Worm (Caenorhabditis elegans) whole organism, young adult: ENCODE measurements around the gene unc-52.

Source experiments
- B0261.1 ChIP-seq: sonication (generic microtip); optimal IDR thresholded peaks from 2 replicates; lab custom pipeline; 2016; ENCODE audit warnings: mild to moderate bottlenecking, missing genetic modification characterization, moderate library complexity, missing compliant biosample characterization
- F10E7.11 ChIP-seq: sonication (generic microtip); optimal IDR thresholded peaks from 2 replicates; lab custom pipeline; 2017; ENCODE audit warnings: mild to moderate bottlenecking, missing genetic modification characterization, moderate library complexity, missing compliant biosample characterization
- F22D6.2 ChIP-seq: sonication (generic microtip); optimal IDR thresholded peaks from 2 replicates; lab custom pipeline; 2016; ENCODE audit warnings: mild to moderate bottlenecking, missing genetic modification characterization, missing compliant biosample characterization
- F49E8.2 ChIP-seq: sonication (generic microtip); optimal IDR thresholded peaks from 3 replicates; lab custom pipeline; 2017; ENCODE audit warnings: missing genetic modification characterization, mild to moderate bottlenecking, missing compliant biosample characterization, antibody characterized with exemption, moderate library complexity; ENCODE audit not compliant: insufficient read depth
- F57C9.4 ChIP-seq: sonication (generic microtip); optimal IDR thresholded peaks from 2 replicates; lab custom pipeline; 2017; ENCODE audit warnings: mild to moderate bottlenecking, missing genetic modification characterization, missing compliant biosample characterization
- K12H6.12 ChIP-seq: fragments of 200-800 bp; sonication (Bioruptor generic); optimal IDR thresholded peaks from 2 replicates; lab custom pipeline; 2018; ENCODE audit warnings: mild to moderate bottlenecking, missing genetic modification characterization, missing compliant biosample characterization
- T07F8.4 ChIP-seq: sonication (generic microtip); optimal IDR thresholded peaks from 2 replicates; lab custom pipeline; 2016; ENCODE audit warnings: mild to moderate bottlenecking, missing genetic modification characterization, moderate library complexity, missing compliant biosample characterization
- T26A5.8 ChIP-seq: sonication (generic microtip); optimal IDR thresholded peaks from 2 replicates; lab custom pipeline; 2016; ENCODE audit warnings: missing genetic modification characterization, missing compliant biosample characterization
- Y53F4B.3 ChIP-seq: fragments of 200-800 bp; sonication (Bioruptor generic); IDR thresholded peaks from 2 replicates; pipeline ENCODE4 v1.3.6; 2022; ENCODE audit warnings: missing genetic modification reagents, missing genetic modification characterization, missing compliant biosample characterization
- Y53G8AR.9 ChIP-seq: fragments of 200-800 bp; sonication (Bioruptor generic); conservative IDR thresholded peaks from 2 replicates; pipeline ENCODE4 v1.3.6; 2022; ENCODE audit warnings: missing genetic modification reagents, missing genetic modification characterization, missing compliant biosample characterization
- Y56A3A.18 ChIP-seq: fragments of 200-800 bp; sonication (Bioruptor generic); IDR thresholded peaks from 2 replicates; pipeline ENCODE4 v1.3.6; 2022; ENCODE audit warnings: missing genetic modification reagents, missing genetic modification characterization, missing compliant biosample characterization
- Y79H2A.3 ChIP-seq: fragments of 200-800 bp; sonication (Bioruptor generic); conservative IDR thresholded peaks from 2 replicates; pipeline ENCODE4 v1.3.6; 2022; ENCODE audit warnings: missing genetic modification reagents, missing genetic modification characterization, missing compliant biosample characterization
- Y95B8A.8 ChIP-seq: fragments of 200-800 bp; sonication (Bioruptor generic); IDR thresholded peaks from 2 replicates; pipeline ENCODE4 v1.3.6; 2022; ENCODE audit warnings: missing genetic modification reagents, missing genetic modification characterization, missing compliant biosample characterization
- aptf-2 ChIP-seq: fragments of 200-800 bp; sonication (Bioruptor generic); conservative IDR thresholded peaks from 2 replicates; pipeline ENCODE4 v1.3.6; 2022; ENCODE audit warnings: missing genetic modification reagents, missing genetic modification characterization, missing compliant biosample characterization
- attf-3 ChIP-seq: fragments of 200-800 bp; sonication (Bioruptor generic); conservative IDR thresholded peaks from 2 replicates; pipeline ENCODE4 v1.3.6; 2022; ENCODE audit warnings: missing genetic modification reagents, missing genetic modification characterization, missing compliant biosample characterization
- attf-6 ChIP-seq: fragments of 200-800 bp; sonication (Bioruptor generic); IDR thresholded peaks from 2 replicates; pipeline ENCODE4 v1.3.6; 2022; ENCODE audit warnings: missing genetic modification reagents, missing genetic modification characterization, missing compliant biosample characterization
- bed-2 ChIP-seq: fragments of 200-800 bp; sonication (Bioruptor generic); IDR thresholded peaks from 2 replicates; pipeline ENCODE4 v1.3.6; 2022; ENCODE audit warnings: missing genetic modification reagents, missing genetic modification characterization, missing compliant biosample characterization
- ceh-100 ChIP-seq: fragments of 200-800 bp; sonication (Bioruptor generic); IDR thresholded peaks from 2 replicates; pipeline ENCODE4 v1.3.6; 2022; ENCODE audit warnings: missing genetic modification reagents, missing genetic modification characterization, missing compliant biosample characterization
- ceh-27 ChIP-seq: fragments of 200-800 bp; sonication (Bioruptor generic); optimal IDR thresholded peaks from 2 replicates; lab custom pipeline; 2018; ENCODE audit warnings: mild to moderate bottlenecking, missing genetic modification characterization, moderate library complexity, missing compliant biosample characterization
- ceh-91 ChIP-seq: fragments of 200-800 bp; sonication (Bioruptor generic); IDR thresholded peaks from 2 replicates; pipeline ENCODE4 v1.3.6; 2022; ENCODE audit warnings: missing genetic modification reagents, missing genetic modification characterization, missing compliant biosample characterization
- die-1 ChIP-seq: sonication (generic microtip); optimal IDR thresholded peaks from 2 replicates; lab custom pipeline; 2016; ENCODE audit warnings: missing genotype, mild to moderate bottlenecking, missing genetic modification characterization, missing compliant biosample characterization
- dpl-1 ChIP-seq: fragments of 150-350 bp; optimal IDR thresholded peaks from 2 replicates; lab custom pipeline; 2014; ENCODE audit warnings: missing biosample characterization, missing genetic modification reagents, missing genetic modification characterization
- egl-18 ChIP-seq: fragments of 200-800 bp; sonication (Bioruptor generic); IDR thresholded peaks from 2 replicates; pipeline ENCODE4 v1.3.6; 2022; ENCODE audit warnings: missing genetic modification reagents, missing genetic modification characterization, missing compliant biosample characterization
- fkh-3 ChIP-seq: sonication (generic microtip); optimal IDR thresholded peaks from 2 replicates; lab custom pipeline; 2016; ENCODE audit warnings: mild to moderate bottlenecking, missing genetic modification characterization, missing compliant biosample characterization
- hlh-12 ChIP-seq: sonication (generic microtip); optimal IDR thresholded peaks from 2 replicates; lab custom pipeline; 2016; ENCODE audit warnings: missing genetic modification characterization, missing compliant biosample characterization
- hmg-1.2 ChIP-seq: fragments of 200-800 bp; sonication (Bioruptor generic); IDR thresholded peaks from 2 replicates; pipeline ENCODE4 v1.3.6; 2022; ENCODE audit warnings: missing genetic modification reagents, missing genetic modification characterization, missing compliant biosample characterization
- hmg-20 ChIP-seq: fragments of 200-800 bp; sonication (Bioruptor generic); IDR thresholded peaks from 2 replicates; pipeline ENCODE4 v1.3.6; 2022; ENCODE audit warnings: missing genetic modification reagents, missing genetic modification characterization, missing compliant biosample characterization
- hrde-1 ChIP-seq: sonication (generic microtip); optimal IDR thresholded peaks from 2 replicates; lab custom pipeline; 2016; ENCODE audit warnings: missing genetic modification characterization, mild to moderate bottlenecking, missing compliant biosample characterization, moderate library complexity, missing genotype, missing genetic modification reagents, borderline replicate concordance
- lag-1 ChIP-seq: fragments of 200-800 bp; sonication (Bioruptor generic); IDR thresholded peaks from 2 replicates; pipeline ENCODE4 v1.3.6; 2022; ENCODE audit warnings: missing genetic modification reagents, missing genetic modification characterization, missing compliant biosample characterization
- lir-1 ChIP-seq: fragments of 200-800 bp; sonication (Bioruptor generic); conservative IDR thresholded peaks from 2 replicates; pipeline ENCODE4 v1.3.6; 2022; ENCODE audit warnings: missing genetic modification reagents, missing genetic modification characterization, missing compliant biosample characterization
- lsl-1 ChIP-seq: fragments of 200-800 bp; sonication (Bioruptor generic); optimal IDR thresholded peaks from 2 replicates; lab custom pipeline; 2018; ENCODE audit warnings: mild to moderate bottlenecking, missing genetic modification characterization, moderate library complexity, missing compliant biosample characterization
- lsy-27 ChIP-seq: sonication (generic microtip); optimal IDR thresholded peaks from 2 replicates; lab custom pipeline; 2017; ENCODE audit warnings: missing genetic modification characterization, mild to moderate bottlenecking, missing compliant biosample characterization, antibody characterized with exemption, missing genotype, borderline replicate concordance; ENCODE audit not compliant: insufficient read depth
- madf-3 ChIP-seq: fragments of 200-800 bp; sonication (Bioruptor generic); IDR thresholded peaks from 2 replicates; pipeline ENCODE4 v1.3.6; 2022; ENCODE audit warnings: missing genetic modification reagents, missing genetic modification characterization, missing compliant biosample characterization
- mel-28 ChIP-seq: sonication (generic microtip); optimal IDR thresholded peaks from 2 replicates; lab custom pipeline; 2016; ENCODE audit warnings: borderline replicate concordance, mild to moderate bottlenecking, missing genetic modification characterization, missing compliant biosample characterization
- mxl-1 ChIP-seq: sonication (generic microtip); optimal IDR thresholded peaks from 2 replicates; lab custom pipeline; 2016; ENCODE audit warnings: missing genetic modification characterization, missing compliant biosample characterization
- nhr-179 ChIP-seq: sonication (generic microtip); optimal IDR thresholded peaks from 2 replicates; lab custom pipeline; 2016; ENCODE audit warnings: mild to moderate bottlenecking, missing genetic modification characterization, missing compliant biosample characterization
- nhr-90 ChIP-seq: sonication (generic microtip); optimal IDR thresholded peaks from 2 replicates; lab custom pipeline; 2016; ENCODE audit warnings: missing genotype, mild to moderate bottlenecking, missing genetic modification characterization, missing compliant biosample characterization
- rcor-1 ChIP-seq: fragments of 200-800 bp; sonication (Bioruptor generic); IDR thresholded peaks from 2 replicates; pipeline ENCODE4 v1.3.6; 2022; ENCODE audit warnings: missing genetic modification reagents, missing genetic modification characterization, missing compliant biosample characterization
- rec-8 ChIP-seq, 2 experiments: sonication (generic microtip); optimal IDR thresholded peaks; 2 replicates each; lab custom pipeline; 2016; ENCODE audit warnings: mild to moderate bottlenecking in 2 of 2, missing genetic modification characterization in 2 of 2, missing genetic modification reagents in 2 of 2, missing genotype in 2 of 2, missing biosample characterization in 1 of 2, missing compliant biosample characterization in 1 of 2, moderate library complexity in 1 of 2
- repo-1 ChIP-seq: sonication (generic microtip); optimal IDR thresholded peaks from 2 replicates; lab custom pipeline; 2017; ENCODE audit warnings: mild to moderate bottlenecking, missing genetic modification characterization, missing compliant biosample characterization
- snpc-3.4 ChIP-seq: sonication (generic microtip); optimal IDR thresholded peaks from 2 replicates; lab custom pipeline; 2017; ENCODE audit warnings: missing genetic modification characterization, mild to moderate bottlenecking, missing compliant biosample characterization, antibody characterized with exemption, moderate library complexity, missing genotype, missing genetic modification reagents
- somi-1 ChIP-seq: fragments of 200-800 bp; sonication (Bioruptor generic); optimal IDR thresholded peaks from 2 replicates; lab custom pipeline; 2018; ENCODE audit warnings: mild to moderate bottlenecking, missing genetic modification characterization, missing compliant biosample characterization
- sptf-2 ChIP-seq: fragments of 200-800 bp; sonication (Bioruptor generic); optimal IDR thresholded peaks from 2 replicates; lab custom pipeline; 2018; ENCODE audit warnings: mild to moderate bottlenecking, missing genetic modification characterization, missing compliant biosample characterization
- xnd-1 ChIP-seq: sonication (generic microtip); optimal IDR thresholded peaks from 2 replicates; lab custom pipeline; 2016; ENCODE audit warnings: missing genotype, missing genetic modification reagents, missing genetic modification characterization, missing compliant biosample characterization
- ztf-25 ChIP-seq: fragments of 200-800 bp; sonication (Bioruptor generic); IDR thresholded peaks from 2 replicates; pipeline ENCODE4 v1.3.6; 2022; ENCODE audit warnings: missing genetic modification reagents, missing genetic modification characterization, missing compliant biosample characterization
- ztf-28 ChIP-seq: fragments of 200-800 bp; sonication (Bioruptor generic); IDR thresholded peaks from 2 replicates; pipeline ENCODE4 v1.3.6; 2022; ENCODE audit warnings: missing genetic modification reagents, missing genetic modification characterization, missing compliant biosample characterization
- ztf-3 ChIP-seq: fragments of 200-800 bp; sonication (Bioruptor generic); optimal IDR thresholded peaks from 2 replicates; lab custom pipeline; 2018; ENCODE audit warnings: mild to moderate bottlenecking, missing genetic modification characterization, missing compliant biosample characterization

Gene unc-52

DNA sequence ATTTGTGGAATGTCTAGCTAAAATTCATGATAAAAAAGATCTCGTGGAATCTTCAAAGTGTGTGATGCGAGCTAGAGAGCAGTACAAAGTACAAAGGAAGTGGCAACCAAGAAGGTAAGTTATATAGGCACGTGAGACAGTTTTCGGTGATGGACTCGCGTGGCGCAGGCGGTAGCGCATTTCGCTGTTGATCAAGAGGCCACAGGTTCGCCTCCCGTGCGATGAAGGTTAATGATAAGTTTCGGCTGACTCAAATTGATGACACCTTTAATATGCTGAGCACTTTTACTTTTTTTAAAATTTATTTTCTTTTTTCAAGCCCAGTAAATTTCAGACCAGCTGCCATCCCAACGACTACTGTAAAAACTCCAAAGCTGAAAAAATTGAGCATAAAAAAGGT is 67.3 kb downstream of the unc-52 start (continued):
- TF ChIP-seq hmg-20 (GFP tag; lab: Robert Waterston, UW) (0 out of 2 replicates have a peak, but pooled peaks have one; percentile 25), lir-1 (0 out of 2 replicates have a peak, but pooled peaks have one; percentile 48), K12H6.12 (no peak), snpc-3.4 (tag; lab: Kevin White, UChicago) (peak; percentile 55), Y53G8AR.9 (peak; percentile 57; the same call in 1 of the 2 replicates), F49E8.2 (tag; lab: Kevin White, UChicago) (peak; percentile 19), ztf-25 (GFP tag; lab: Robert Waterston, UW) (peak; percentile 87; the same call in 1 of the 2 replicates), Y53F4B.3 (no peak), bed-2 (GFP tag; lab: Robert Waterston, UW) (peak; percentile 64; the same call in 1 of the 2 replicates), Y79H2A.3 (GFP tag; lab: Robert Waterston, UW) (0 out of 2 replicates have a peak, but pooled peaks have one; percentile 33), rec-8 (tag; optimal IDR thresholded peaks at IDR 0.05; lab: Kevin White, UChicago) (peak; percentile 77 to 87), aptf-2 (GFP tag; lab: Robert Waterston, UW) (no peak), somi-1 (GFP tag; lab: Kevin White, UChicago) (peak; percentile 15), Y95B8A.8 (0 out of 2 replicates have a peak, but pooled peaks have one; percentile 16), ztf-3 (GFP tag; lab: Kevin White, UChicago) (no peak), Y56A3A.18 (GFP tag; lab: Robert Waterston, UW) (0 out of 2 replicates have a peak, but pooled peaks have one; percentile 41), nhr-179 (tag; lab: Kevin White, UChicago) (peak; percentile 3), B0261.1 (peak; percentile 75), F57C9.4 (tag; lab: Kevin White, UChicago) (peak; percentile 15), mxl-1 (tag; lab: Kevin White, UChicago) (peak; percentile 87), attf-3 (GFP tag; lab: Robert Waterston, UW) (no peak), rcor-1 (peak; percentile 62), T26A5.8 (no peak), fkh-3 (tag; lab: Kevin White, UChicago) (peak; percentile 4), F10E7.11 (tag; lab: Kevin White, UChicago) (no peak), lag-1 (no peak), madf-3 (GFP tag; lab: Robert Waterston, UW) (no peak), hmg-1.2 (GFP tag; lab: Robert Waterston, UW) (peak; percentile 61), ceh-100 (GFP tag; lab: Robert Waterston, UW) (no peak), xnd-1 (tag; lab: Kevin White, UChicago) (no peak), ceh-91 (no peak), hlh-12 (tag; lab: Kevin White, UChicago) (peak; percentile 73), ztf-28 (peak; percentile 50; the same call in 1 of the 2 replicates), F22D6.2 (tag; lab: Kevin White, UChicago) (no peak), lsl-1 (GFP tag; lab: Kevin White, UChicago) (peak; percentile 44), mel-28 (tag; lab: Kevin White, UChicago) (no peak), nhr-90 (tag; lab: Kevin White, UChicago) (peak; percentile 95), T07F8.4 (tag; lab: Kevin White, UChicago) (peak; percentile 67), lsy-27 (peak; percentile 3), egl-18 (0 out of 2 replicates have a peak, but pooled peaks have one; percentile 20), repo-1 (tag; lab: Kevin White, UChicago) (peak; percentile 57), dpl-1 (GFP tag; lab: Kevin White, UChicago) (no peak), hrde-1 (peak; percentile 40), ceh-27 (GFP tag; lab: Kevin White, UChicago) (peak; percentile 59), sptf-2 (peak; percentile 8), attf-6 (GFP tag; lab: Robert Waterston, UW) (no peak), die-1 (peak; percentile 94)
